Fruit fly (Drosophila melanogaster): ENCODE results near the gene CG46465.

dm6 chr2L:18948065-18948723 is 44.1 kb upstream of the CG46465 start:
- TF ChIP-seq CG11762 (GFP tag; optimal IDR thresholded peaks at IDR 0.05; ENCODE audit: insufficient read depth) (peak; percentile 54), lz (GFP tag; optimal IDR thresholded peaks at IDR 0.05) (peak; percentile 85), CG6808 (GFP tag; optimal IDR thresholded peaks at IDR 0.05) (peak; percentile 89), Hr39 (GFP tag; optimal IDR thresholded peaks at IDR 0.05) (peak; percentile 73), CG6163 (GFP tag; IDR thresholded peaks at IDR 0.05) (peak; percentile 73), dsx (GFP tag; optimal IDR thresholded peaks at IDR 0.05; ENCODE audit: poor library complexity, severe bottlenecking) (peak; percentile 86), Hr4 (GFP tag; optimal IDR thresholded peaks at IDR 0.05) (peak; percentile 81), CG16779 (tag; optimal IDR thresholded peaks at IDR 0.05) (peak; percentile 41), Smox (GFP tag; optimal IDR thresholded peaks at IDR 0.05) (peak; percentile 82), esn (GFP tag; optimal IDR thresholded peaks at IDR 0.05) (peak; percentile 92), CG6854 (GFP tag; optimal IDR thresholded peaks at IDR 0.05) (no peak), Eip78C (GFP tag) (peak; percentile 95), eg (GFP tag; IDR thresholded peaks at IDR 0.05) (peak; percentile 52; the same call in 2 of the 3 replicates)
